Worm (Caenorhabditis elegans) whole organism, early embryonic: ENCODE data around the gene sre-53.

Experiments
- B0310.2 ChIP-seq: sonication (generic microtip); optimal IDR thresholded peaks from 2 replicates; lab custom pipeline; 2016; ENCODE audit warnings: mild to moderate bottlenecking, missing genetic modification characterization, missing compliant biosample characterization
- F13C5.2 ChIP-seq: sonication (generic microtip); optimal IDR thresholded peaks from 2 replicates; lab custom pipeline; 2017; ENCODE audit warnings: mild to moderate bottlenecking, missing genetic modification characterization, inconsistent platforms, missing compliant biosample characterization
- aly-1 ChIP-seq: sonication (generic microtip); optimal IDR thresholded peaks from 2 replicates; lab custom pipeline; 2016; ENCODE audit warnings: missing genetic modification characterization, missing compliant biosample characterization
- ama-1 ChIP-seq: fragments of 150-350 bp; optimal IDR thresholded peaks from 2 replicates; lab custom pipeline; 2014
- ceh-13 ChIP-seq: fragments of 200-800 bp; sonication (Bioruptor generic); optimal IDR thresholded peaks from 2 replicates; lab custom pipeline; 2018; ENCODE audit warnings: mild to moderate bottlenecking, missing genetic modification characterization, missing compliant biosample characterization
- ceh-36 ChIP-seq: sonication (generic microtip); optimal IDR thresholded peaks from 2 replicates; lab custom pipeline; 2016; ENCODE audit warnings: missing genetic modification characterization, inconsistent platforms, missing compliant biosample characterization
- ets-7 ChIP-seq: sonication (generic microtip); optimal IDR thresholded peaks from 2 replicates; lab custom pipeline; 2016; ENCODE audit warnings: missing genotype, missing genetic modification characterization, missing compliant biosample characterization
- flt-1 ChIP-seq: fragments of 200-800 bp; sonication (Bioruptor generic); IDR thresholded peaks from 2 replicates; pipeline ENCODE4 v1.3.6; 2022; ENCODE audit warnings: missing genetic modification characterization, missing compliant biosample characterization
- hmbx-1 ChIP-seq: sonication (generic microtip); optimal IDR thresholded peaks from 2 replicates; lab custom pipeline; 2016; ENCODE audit warnings: mild to moderate bottlenecking, missing genetic modification characterization, missing compliant biosample characterization
- hmg-4 ChIP-seq: fragments of 200-800 bp; sonication (Bioruptor generic); optimal IDR thresholded peaks from 2 replicates; lab custom pipeline; 2018; ENCODE audit warnings: mild to moderate bottlenecking, missing genetic modification characterization, missing compliant biosample characterization
- hnd-1 ChIP-seq: sonication (generic microtip); optimal IDR thresholded peaks from 2 replicates; lab custom pipeline; 2016; ENCODE audit warnings: missing genetic modification characterization, missing compliant biosample characterization
- pes-1 ChIP-seq: fragments of 200-800 bp; sonication (Bioruptor generic); IDR thresholded peaks from 2 replicates; pipeline ENCODE4 v1.3.6; 2022; ENCODE audit warnings: missing genetic modification reagents, missing genetic modification characterization, missing compliant biosample characterization
- scrt-1 ChIP-seq: fragments of 200-800 bp; sonication (Bioruptor generic); IDR thresholded peaks from 2 replicates; pipeline ENCODE4 v1.3.6; 2022; ENCODE audit warnings: missing genetic modification characterization, missing compliant biosample characterization
- sea-1 ChIP-seq: fragments of 200-800 bp; sonication (Bioruptor generic); conservative IDR thresholded peaks from 2 replicates; pipeline ENCODE4 v1.3.6; 2022; ENCODE audit warnings: missing genetic modification characterization, missing compliant biosample characterization
- tbx-11 ChIP-seq: fragments of 200-800 bp; sonication (Bioruptor generic); IDR thresholded peaks from 2 replicates; pipeline ENCODE4 v1.3.6; 2022; ENCODE audit warnings: missing genetic modification characterization, missing compliant biosample characterization
- tbx-37 ChIP-seq: fragments of 200-800 bp; sonication (Bioruptor generic); conservative IDR thresholded peaks from 2 replicates; pipeline ENCODE4 v1.3.6; 2022; ENCODE audit warnings: missing genetic modification reagents, missing genetic modification characterization, missing compliant biosample characterization
- tra-4 ChIP-seq: sonication (generic microtip); optimal IDR thresholded peaks from 2 replicates; lab custom pipeline; 2017; ENCODE audit warnings: missing genetic modification characterization, missing compliant biosample characterization

Gene sre-53

ce11 chrII:12323305-12323704 is at the start of gene sre-53:
sre-53 (minus strand) TSS chrII:12323405.
- TF ChIP-seq hmbx-1 = no peak
- no peak for TF ChIP-seq ets-7
- no peak for TF ChIP-seq ceh-13 (GFP tag; lab: Kevin White, UChicago)
- TF ChIP-seq sea-1 = no peak
- TF ChIP-seq F13C5.2 (tag; lab: Kevin White, UChicago) = no peak
- no peak for TF ChIP-seq ama-1 (lab: Kevin White, UChicago)
- TF ChIP-seq tbx-11 (GFP tag; lab: Robert Waterston, UW) = no peak

ce11 chrII:12369202-12369601 is 46.0 kb upstream of the sre-53 start:
- no peak for TF ChIP-seq sea-1
- no peak for TF ChIP-seq ama-1 (lab: Kevin White, UChicago)
- no peak for TF ChIP-seq hmg-4
- TF ChIP-seq ceh-36 = no peak
- TF ChIP-seq aly-1 (tag; lab: Kevin White, UChicago) = no peak
- no peak for TF ChIP-seq scrt-1
- TF ChIP-seq B0310.2 (tag; lab: Kevin White, UChicago) = no peak
- TF ChIP-seq hnd-1 = no peak
- TF ChIP-seq tra-4 (tag; lab: Kevin White, UChicago) = no peak
- no peak for TF ChIP-seq flt-1 (GFP tag; lab: Robert Waterston, UW)
- TF ChIP-seq pes-1 (GFP tag; lab: Robert Waterston, UW) = no peak

ce11 chrII:12362262-12362661 is 39.1 kb upstream of the sre-53 start:
- 0 out of 2 replicates have a peak, but pooled peaks have one; percentile 31 for TF ChIP-seq flt-1 (GFP tag; lab: Robert Waterston, UW)
- TF ChIP-seq scrt-1 = no peak
- peak; percentile 73 for TF ChIP-seq pes-1 (GFP tag; lab: Robert Waterston, UW)

- TF ChIP-seq tbx-11 (GFP tag; lab: Robert Waterston, UW) (no peak), B0310.2 (tag; lab: Kevin White, UChicago) (no peak), ceh-36 (no peak), aly-1 (tag; lab: Kevin White, UChicago) (no peak), scrt-1 (no peak), sea-1 (no peak), pes-1 (GFP tag; lab: Robert Waterston, UW) (no peak), hmg-4 (no peak), flt-1 (GFP tag; lab: Robert Waterston, UW) (no peak), ceh-13 (GFP tag; lab: Kevin White, UChicago) (no peak), F13C5.2 (tag; lab: Kevin White, UChicago) (no peak), tbx-37 (GFP tag; lab: Robert Waterston, UW) (no peak), ets-7 (no peak), hmbx-1 (no peak), hnd-1 (no peak), ama-1 (lab: Kevin White, UChicago) (no peak), tra-4 (tag; lab: Kevin White, UChicago) (no peak)
These were observed 30.6 kb upstream of the sre-53 start for ce11 chrII:12353816-12354215.

- TF ChIP-seq flt-1 (GFP tag; lab: Robert Waterston, UW) = no peak
- TF ChIP-seq F13C5.2 (tag; lab: Kevin White, UChicago) = no peak
- TF ChIP-seq ets-7 = no peak
- TF ChIP-seq tbx-11 (GFP tag; lab: Robert Waterston, UW) = no peak
- TF ChIP-seq B0310.2 (tag; lab: Kevin White, UChicago) = no peak
- TF ChIP-seq tbx-37 (GFP tag; lab: Robert Waterston, UW) = no peak
- TF ChIP-seq hnd-1 = no peak
- TF ChIP-seq ceh-13 (GFP tag; lab: Kevin White, UChicago) = no peak
- no peak for TF ChIP-seq hmg-4
- TF ChIP-seq scrt-1 = no peak
- TF ChIP-seq pes-1 (GFP tag; lab: Robert Waterston, UW) = no peak
- no peak for TF ChIP-seq aly-1 (tag; lab: Kevin White, UChicago)
- no peak for TF ChIP-seq ceh-36
- TF ChIP-seq hmbx-1 = no peak
- TF ChIP-seq sea-1 = no peak
- no peak for TF ChIP-seq ama-1 (lab: Kevin White, UChicago)
- TF ChIP-seq tra-4 (tag; lab: Kevin White, UChicago) = no peak
These were observed 29.9 kb upstream of the sre-53 start for ce11 chrII:12353104-12353503.

- TF ChIP-seq ceh-36 = no peak
- TF ChIP-seq aly-1 (tag; lab: Kevin White, UChicago) = no peak
- no peak for TF ChIP-seq tra-4 (tag; lab: Kevin White, UChicago)
- TF ChIP-seq sea-1 = no peak
- TF ChIP-seq flt-1 (GFP tag; lab: Robert Waterston, UW) = no peak
- TF ChIP-seq pes-1 (GFP tag; lab: Robert Waterston, UW) = no peak
- no peak for TF ChIP-seq hnd-1
- TF ChIP-seq ama-1 (lab: Kevin White, UChicago) = no peak
- no peak for TF ChIP-seq hmg-4
- no peak for TF ChIP-seq tbx-37 (GFP tag; lab: Robert Waterston, UW)
- TF ChIP-seq ceh-13 (GFP tag; lab: Kevin White, UChicago) = no peak
- TF ChIP-seq B0310.2 (tag; lab: Kevin White, UChicago) = no peak
These were observed 28.9 kb upstream of the sre-53 start, which contains the start of gene ras-1 for ce11 chrII:12352115-12352514. ras-1 (minus strand) TSS chrII:12352243.

ce11 chrII:12350737-12351275 is 27.6 kb upstream of the sre-53 start:
- TF ChIP-seq ceh-36 (no peak), ama-1 (lab: Kevin White, UChicago) (no peak), pes-1 (GFP tag; lab: Robert Waterston, UW) (no peak), hmbx-1 (no peak)

ce11 chrII:12349866-12350265 is 26.7 kb upstream of the sre-53 start:
- TF ChIP-seq tbx-37 (GFP tag; lab: Robert Waterston, UW) = no peak
- TF ChIP-seq flt-1 (GFP tag; lab: Robert Waterston, UW) = no peak
- TF ChIP-seq tbx-11 (GFP tag; lab: Robert Waterston, UW) = no peak
